Worm (Caenorhabditis elegans) whole organism, early embryonic: Measurements from ENCODE around the gene gpx-5.

Experiments
- B0310.2 ChIP-seq: sonication (generic microtip); optimal IDR thresholded peaks from 2 replicates; lab custom pipeline; 2016; ENCODE audit warnings: mild to moderate bottlenecking, missing genetic modification characterization, missing compliant biosample characterization
- F13C5.2 ChIP-seq: sonication (generic microtip); optimal IDR thresholded peaks from 2 replicates; lab custom pipeline; 2017; ENCODE audit warnings: mild to moderate bottlenecking, missing genetic modification characterization, inconsistent platforms, missing compliant biosample characterization
- aly-1 ChIP-seq: sonication (generic microtip); optimal IDR thresholded peaks from 2 replicates; lab custom pipeline; 2016; ENCODE audit warnings: missing genetic modification characterization, missing compliant biosample characterization
- ama-1 ChIP-seq: fragments of 150-350 bp; optimal IDR thresholded peaks from 2 replicates; lab custom pipeline; 2014
- ceh-13 ChIP-seq: fragments of 200-800 bp; sonication (Bioruptor generic); optimal IDR thresholded peaks from 2 replicates; lab custom pipeline; 2018; ENCODE audit warnings: mild to moderate bottlenecking, missing genetic modification characterization, missing compliant biosample characterization
- ceh-36 ChIP-seq: sonication (generic microtip); optimal IDR thresholded peaks from 2 replicates; lab custom pipeline; 2016; ENCODE audit warnings: missing genetic modification characterization, inconsistent platforms, missing compliant biosample characterization
- ets-7 ChIP-seq: sonication (generic microtip); optimal IDR thresholded peaks from 2 replicates; lab custom pipeline; 2016; ENCODE audit warnings: missing genotype, missing genetic modification characterization, missing compliant biosample characterization
- flt-1 ChIP-seq: fragments of 200-800 bp; sonication (Bioruptor generic); IDR thresholded peaks from 2 replicates; pipeline ENCODE4 v1.3.6; 2022; ENCODE audit warnings: missing genetic modification characterization, missing compliant biosample characterization
- hmbx-1 ChIP-seq: sonication (generic microtip); optimal IDR thresholded peaks from 2 replicates; lab custom pipeline; 2016; ENCODE audit warnings: mild to moderate bottlenecking, missing genetic modification characterization, missing compliant biosample characterization
- hmg-4 ChIP-seq: fragments of 200-800 bp; sonication (Bioruptor generic); optimal IDR thresholded peaks from 2 replicates; lab custom pipeline; 2018; ENCODE audit warnings: mild to moderate bottlenecking, missing genetic modification characterization, missing compliant biosample characterization
- hnd-1 ChIP-seq: sonication (generic microtip); optimal IDR thresholded peaks from 2 replicates; lab custom pipeline; 2016; ENCODE audit warnings: missing genetic modification characterization, missing compliant biosample characterization
- pes-1 ChIP-seq: fragments of 200-800 bp; sonication (Bioruptor generic); IDR thresholded peaks from 2 replicates; pipeline ENCODE4 v1.3.6; 2022; ENCODE audit warnings: missing genetic modification reagents, missing genetic modification characterization, missing compliant biosample characterization
- scrt-1 ChIP-seq: fragments of 200-800 bp; sonication (Bioruptor generic); IDR thresholded peaks from 2 replicates; pipeline ENCODE4 v1.3.6; 2022; ENCODE audit warnings: missing genetic modification characterization, missing compliant biosample characterization
- sea-1 ChIP-seq: fragments of 200-800 bp; sonication (Bioruptor generic); conservative IDR thresholded peaks from 2 replicates; pipeline ENCODE4 v1.3.6; 2022; ENCODE audit warnings: missing genetic modification characterization, missing compliant biosample characterization
- tbx-11 ChIP-seq: fragments of 200-800 bp; sonication (Bioruptor generic); IDR thresholded peaks from 2 replicates; pipeline ENCODE4 v1.3.6; 2022; ENCODE audit warnings: missing genetic modification characterization, missing compliant biosample characterization
- tbx-37 ChIP-seq: fragments of 200-800 bp; sonication (Bioruptor generic); conservative IDR thresholded peaks from 2 replicates; pipeline ENCODE4 v1.3.6; 2022; ENCODE audit warnings: missing genetic modification reagents, missing genetic modification characterization, missing compliant biosample characterization
- tra-4 ChIP-seq: sonication (generic microtip); optimal IDR thresholded peaks from 2 replicates; lab custom pipeline; 2017; ENCODE audit warnings: missing genetic modification characterization, missing compliant biosample characterization

gpx-5 gene

ce11 chrX:9568574-9568973 is 15.9 kb upstream of the gpx-5 start:
- no peak for TF ChIP-seq B0310.2 (tag; lab: Kevin White, UChicago)
- TF ChIP-seq pes-1 (GFP tag; lab: Robert Waterston, UW), result no peak
- no peak for TF ChIP-seq tra-4 (tag; lab: Kevin White, UChicago)
- no peak for TF ChIP-seq sea-1 (GFP tag; lab: Robert Waterston, UW)
- TF ChIP-seq tbx-37, result no peak
- no peak for TF ChIP-seq ceh-36 (tag; lab: Kevin White, UChicago)
- TF ChIP-seq tbx-11 (GFP tag; lab: Robert Waterston, UW), result no peak
- no peak for TF ChIP-seq aly-1 (tag; lab: Kevin White, UChicago)
- no peak for TF ChIP-seq hmg-4 (GFP tag; lab: Kevin White, UChicago)
- TF ChIP-seq hmbx-1 (tag; lab: Kevin White, UChicago), result no peak

DNA sequence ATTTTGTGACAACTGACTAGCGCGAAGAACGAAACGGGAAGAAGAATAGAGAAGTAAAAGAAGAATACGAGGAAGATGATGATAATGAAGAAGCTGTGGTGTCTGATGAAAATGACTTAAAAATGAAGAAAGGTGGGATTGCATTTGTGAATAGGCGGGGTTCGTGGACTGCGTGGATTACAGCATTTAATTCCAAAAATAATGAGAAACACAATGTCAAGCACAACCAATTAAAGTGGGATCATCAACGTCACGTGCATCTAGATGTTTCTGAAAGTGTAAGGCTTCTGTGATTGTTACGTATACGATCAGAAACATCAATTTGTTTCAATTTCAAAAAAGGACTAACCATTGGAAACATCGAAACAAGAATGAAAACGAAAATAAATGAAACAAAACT is 7.5 kb upstream of the gpx-5 start, which contains the start of gene glb-17:
glb-17 (minus strand) TSS at position 101 of the 400 bp plus-strand sequence.
- no peak for TF ChIP-seq tbx-37
- TF ChIP-seq hmbx-1 (tag; lab: Kevin White, UChicago), result no peak
- no peak for TF ChIP-seq ceh-13 (GFP tag; lab: Kevin White, UChicago)
- TF ChIP-seq pes-1 (GFP tag; lab: Robert Waterston, UW), result no peak
- no peak for TF ChIP-seq ama-1
- no peak for TF ChIP-seq scrt-1
- no peak for TF ChIP-seq sea-1 (GFP tag; lab: Robert Waterston, UW)
- no peak for TF ChIP-seq F13C5.2 (tag; lab: Kevin White, UChicago)
- no peak for TF ChIP-seq hnd-1 (tag; lab: Kevin White, UChicago)
- TF ChIP-seq aly-1 (tag; lab: Kevin White, UChicago), result no peak

ce11 chrX:9585584-9586166 is 1.2 kb downstream of the gpx-5 start:
- TF ChIP-seq ama-1 (no peak), hmbx-1 (tag; lab: Kevin White, UChicago) (no peak), tbx-11 (GFP tag; lab: Robert Waterston, UW) (no peak), tra-4 (tag; lab: Kevin White, UChicago) (no peak), tbx-37 (no peak), F13C5.2 (tag; lab: Kevin White, UChicago) (no peak)

ce11 chrX:9587642-9588041 is 3.2 kb downstream of the gpx-5 start, which contains the start of gene gpx-3:
Gene gpx-3, plus strand, starts transcription at chrX:9587942.
- TF ChIP-seq scrt-1 (no peak), hmg-4 (GFP tag; lab: Kevin White, UChicago) (no peak), hmbx-1 (tag; lab: Kevin White, UChicago) (no peak), hnd-1 (tag; lab: Kevin White, UChicago) (no peak), tra-4 (tag; lab: Kevin White, UChicago) (no peak), tbx-37 (no peak), B0310.2 (tag; lab: Kevin White, UChicago) (no peak), ceh-13 (GFP tag; lab: Kevin White, UChicago) (no peak), F13C5.2 (tag; lab: Kevin White, UChicago) (no peak), ama-1 (no peak), sea-1 (GFP tag; lab: Robert Waterston, UW) (no peak), tbx-11 (GFP tag; lab: Robert Waterston, UW) (no peak), ceh-36 (tag; lab: Kevin White, UChicago) (no peak), ets-7 (tag; lab: Kevin White, UChicago) (no peak), aly-1 (tag; lab: Kevin White, UChicago) (no peak)

ce11 chrX:9589123-9589522 is 4.7 kb downstream of the gpx-5 start, which contains the start of gene del-8:
Gene del-8, plus strand, starts transcription at chrX:9589423.
- TF ChIP-seq sea-1 (GFP tag; lab: Robert Waterston, UW) (no peak), scrt-1 (no peak), ceh-13 (GFP tag; lab: Kevin White, UChicago) (no peak), hmbx-1 (tag; lab: Kevin White, UChicago) (no peak), F13C5.2 (tag; lab: Kevin White, UChicago) (no peak), hnd-1 (tag; lab: Kevin White, UChicago) (no peak), tbx-37 (no peak), ama-1 (no peak), hmg-4 (GFP tag; lab: Kevin White, UChicago) (no peak), pes-1 (GFP tag; lab: Robert Waterston, UW) (no peak), flt-1 (GFP tag; lab: Robert Waterston, UW) (no peak)

DNA sequence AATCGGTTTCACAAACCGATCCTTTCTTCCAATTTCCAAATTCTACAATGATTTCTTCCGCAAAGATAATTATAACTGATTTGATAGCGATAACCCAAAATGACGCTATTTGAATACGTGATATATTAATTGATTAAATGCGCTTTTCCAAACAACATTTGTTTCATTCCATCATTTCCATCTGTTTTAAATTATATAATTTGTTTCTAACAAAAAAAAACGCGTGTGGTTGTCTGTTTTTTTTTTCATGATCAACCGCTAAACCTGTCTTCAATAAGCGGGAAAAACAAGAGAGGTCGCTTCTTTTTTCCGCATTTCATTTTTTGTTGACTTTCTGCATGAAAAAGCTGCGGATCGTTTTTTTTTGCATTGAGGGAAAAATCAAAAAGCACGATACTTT is 12.8 kb downstream of the gpx-5 start:
- no peak for TF ChIP-seq ceh-13 (GFP tag; lab: Kevin White, UChicago)

DNA sequence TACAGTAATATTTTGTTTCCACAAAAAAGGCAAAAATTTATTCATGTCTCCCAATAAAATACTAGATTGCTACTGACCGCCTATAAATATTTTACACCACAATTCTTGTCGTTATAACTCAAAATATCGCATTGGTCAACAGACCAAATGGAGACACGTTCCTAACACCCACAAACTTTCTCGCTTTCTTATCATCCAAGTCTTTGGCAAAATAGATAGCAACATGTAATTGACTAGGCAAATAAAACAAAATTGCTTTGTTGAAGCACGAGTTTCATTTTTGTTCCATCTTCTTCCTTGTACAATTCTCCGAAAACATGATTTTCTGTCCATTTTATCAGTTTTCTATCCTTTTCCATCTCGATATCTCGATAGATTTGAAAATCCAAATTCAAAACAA is 18.2 kb downstream of the gpx-5 start:
- no peak for TF ChIP-seq tbx-11 (GFP tag; lab: Robert Waterston, UW)
- TF ChIP-seq scrt-1, result no peak
- TF ChIP-seq flt-1 (GFP tag; lab: Robert Waterston, UW), result no peak
- TF ChIP-seq ceh-13 (GFP tag; lab: Kevin White, UChicago), result no peak
- TF ChIP-seq hnd-1 (tag; lab: Kevin White, UChicago), result no peak
- no peak for TF ChIP-seq sea-1 (GFP tag; lab: Robert Waterston, UW)
- TF ChIP-seq hmbx-1 (tag; lab: Kevin White, UChicago), result no peak
- no peak for TF ChIP-seq B0310.2 (tag; lab: Kevin White, UChicago)
- TF ChIP-seq hmg-4 (GFP tag; lab: Kevin White, UChicago), result no peak

- TF ChIP-seq ceh-36 (tag; lab: Kevin White, UChicago) (no peak), pes-1 (GFP tag; lab: Robert Waterston, UW) (no peak), hnd-1 (tag; lab: Kevin White, UChicago) (no peak), ets-7 (tag; lab: Kevin White, UChicago) (no peak), ceh-13 (GFP tag; lab: Kevin White, UChicago) (no peak), sea-1 (GFP tag; lab: Robert Waterston, UW) (no peak), F13C5.2 (tag; lab: Kevin White, UChicago) (no peak), ama-1 (no peak), tra-4 (tag; lab: Kevin White, UChicago) (no peak), aly-1 (tag; lab: Kevin White, UChicago) (no peak), scrt-1 (no peak), B0310.2 (tag; lab: Kevin White, UChicago) (no peak), flt-1 (GFP tag; lab: Robert Waterston, UW) (no peak), hmg-4 (GFP tag; lab: Kevin White, UChicago) (no peak), hmbx-1 (tag; lab: Kevin White, UChicago) (no peak), tbx-37 (no peak), tbx-11 (GFP tag; lab: Robert Waterston, UW) (no peak)
Observed at ce11 chrX:9603180-9603579, 18.7 kb downstream of the gpx-5 start.
